Worm (Caenorhabditis elegans): ENCODE measurements around the gene ZK180.6.

The ZK180.6 gene

ce11 chrIV:4513269-4513819, 11.5 kb downstream of the ZK180.6 start, which contains the start of gene sar-1 (continued):
- TF ChIP-seq pag-3 (tag; optimal IDR thresholded peaks at IDR 0.05; ENCODE audit: borderline replicate concordance, insufficient read depth): no peak
- TF ChIP-seq efl-3 (GFP tag; optimal IDR thresholded peaks at IDR 0.05): peak; percentile 18
- peak; percentile 80 for TF ChIP-seq ceh-8 (GFP tag; optimal IDR thresholded peaks at IDR 0.05)
- TF ChIP-seq hlh-4 (tag; optimal IDR thresholded peaks at IDR 0.05): no peak
- no peak for TF ChIP-seq mef-2 (tag; optimal IDR thresholded peaks at IDR 0.05)
- peak; percentile 91 for TF ChIP-seq dsc-1 (tag; optimal IDR thresholded peaks at IDR 0.05)
- no peak for TF ChIP-seq hlh-17 (GFP tag; optimal IDR thresholded peaks at IDR 0.05; ENCODE audit: borderline replicate concordance)
- TF ChIP-seq vab-15 (tag; optimal IDR thresholded peaks at IDR 0.05): no peak
- peak; percentile 88 for TF ChIP-seq lin-14 (GFP tag; optimal IDR thresholded peaks at IDR 0.05)
- TF ChIP-seq nhr-71 (tag; optimal IDR thresholded peaks at IDR 0.05): peak; percentile 93
- peak; percentile 83 for TF ChIP-seq nhr-19 (GFP tag; conservative IDR thresholded peaks at IDR 0.05)
- TF ChIP-seq nhr-90 (tag; optimal IDR thresholded peaks at IDR 0.05; ENCODE audit: poor library complexity): peak; percentile 77
- TF ChIP-seq swsn-7 (tag; optimal IDR thresholded peaks at IDR 0.05): peak; percentile 90
- TF ChIP-seq elt-3 (tag; optimal IDR thresholded peaks at IDR 0.05): peak in 2 of 6 experiments; percentile 13 to 27
- TF ChIP-seq unc-30 (tag; optimal IDR thresholded peaks at IDR 0.05): no peak
- TF ChIP-seq nhr-11 (tag; optimal IDR thresholded peaks at IDR 0.05): peak; percentile 44
- TF ChIP-seq sox-4 (tag; optimal IDR thresholded peaks at IDR 0.05): peak; percentile 60
- TF ChIP-seq C16A3.4 (tag; optimal IDR thresholded peaks at IDR 0.05): peak; percentile 73
- TF ChIP-seq nhr-76 (tag; optimal IDR thresholded peaks at IDR 0.05): no peak
- peak; percentile 72 for TF ChIP-seq pax-3 (tag; optimal IDR thresholded peaks at IDR 0.05)
- TF ChIP-seq egl-13 (tag; optimal IDR thresholded peaks at IDR 0.05): peak; percentile 85
- TF ChIP-seq aly-2 (tag; optimal IDR thresholded peaks at IDR 0.05): peak; percentile 62
- peak; percentile 80 to 85 for TF ChIP-seq efl-1 (optimal IDR thresholded peaks at IDR 0.05)
- peak; percentile 76 to 98 for TF ChIP-seq efl-1 (GFP tag; optimal IDR thresholded peaks at IDR 0.05 in 1 of 2)
- TF ChIP-seq ama-1 (optimal IDR thresholded peaks at IDR 0.05): no peak
- peak; percentile 29 for TF ChIP-seq elt-2 (tag; optimal IDR thresholded peaks at IDR 0.05)
- peak; percentile 53 for TF ChIP-seq ztf-4 (tag; optimal IDR thresholded peaks at IDR 0.05)
- peak in 1 of 2 experiments; percentile 45 for TF ChIP-seq mdl-1 (tag; optimal IDR thresholded peaks at IDR 0.05)
- TF ChIP-seq skn-1 (tag; optimal IDR thresholded peaks at IDR 0.05): peak; percentile 48
- no peak for TF ChIP-seq nhr-28 (tag; optimal IDR thresholded peaks at IDR 0.05)
- peak; percentile 45 for TF ChIP-seq blmp-1 (tag; optimal IDR thresholded peaks at IDR 0.05)
- TF ChIP-seq zag-1 (tag; optimal IDR thresholded peaks at IDR 0.05): no peak
- TF ChIP-seq rnt-1 (tag; optimal IDR thresholded peaks at IDR 0.05): peak; percentile 91
- TF ChIP-seq tlp-1 (tag; optimal IDR thresholded peaks at IDR 0.05): no peak
- TF ChIP-seq nhr-12 (tag; optimal IDR thresholded peaks at IDR 0.05): no peak
- TF ChIP-seq C04F5.9 (tag; optimal IDR thresholded peaks at IDR 0.05): peak; percentile 35
- peak; percentile 88 for TF ChIP-seq unc-86 (tag; optimal IDR thresholded peaks at IDR 0.05)
- TF ChIP-seq ztf-11 (tag; optimal IDR thresholded peaks at IDR 0.05): peak in 1 of 2 experiments; percentile 31
- TF ChIP-seq egl-27 (tag; optimal IDR thresholded peaks at IDR 0.05): no peak
- TF ChIP-seq ceh-88 (GFP tag; IDR thresholded peaks at IDR 0.05): no peak
- TF ChIP-seq ceh-82 (tag; optimal IDR thresholded peaks at IDR 0.05): peak; percentile 73 to 80 (median 80)
- TF ChIP-seq ceh-90 (tag; optimal IDR thresholded peaks at IDR 0.05): no peak
- no peak for TF ChIP-seq fkh-4 (tag; optimal IDR thresholded peaks at IDR 0.05; ENCODE audit: borderline replicate concordance)
- no peak for TF ChIP-seq lir-3 (tag; optimal IDR thresholded peaks at IDR 0.05; ENCODE audit: poor library complexity)
- peak; percentile 74 for TF ChIP-seq lin-39 (tag; optimal IDR thresholded peaks at IDR 0.05)
- TF ChIP-seq grh-1 (GFP tag; IDR thresholded peaks at IDR 0.05): peak; percentile 79
- no peak for TF ChIP-seq ceh-63 (GFP tag; optimal IDR thresholded peaks at IDR 0.05)
- peak; percentile 54 for TF ChIP-seq fkh-10 (GFP tag; optimal IDR thresholded peaks at IDR 0.05)
- peak; percentile 86 for TF ChIP-seq nhr-20 (tag; optimal IDR thresholded peaks at IDR 0.05)
- peak; percentile 80 for TF ChIP-seq fos-1 (tag; optimal IDR thresholded peaks at IDR 0.05)
- TF ChIP-seq snpc-4 (tag; optimal IDR thresholded peaks at IDR 0.05): peak; percentile 41
- TF ChIP-seq lin-35 (GFP tag; optimal IDR thresholded peaks at IDR 0.05): peak; percentile 82 to 87

Measured in whole organism, L1 larva.